Fruit fly (Drosophila melanogaster): Measurements from ENCODE around the gene CG14421.

The CG14421 gene

DNA sequence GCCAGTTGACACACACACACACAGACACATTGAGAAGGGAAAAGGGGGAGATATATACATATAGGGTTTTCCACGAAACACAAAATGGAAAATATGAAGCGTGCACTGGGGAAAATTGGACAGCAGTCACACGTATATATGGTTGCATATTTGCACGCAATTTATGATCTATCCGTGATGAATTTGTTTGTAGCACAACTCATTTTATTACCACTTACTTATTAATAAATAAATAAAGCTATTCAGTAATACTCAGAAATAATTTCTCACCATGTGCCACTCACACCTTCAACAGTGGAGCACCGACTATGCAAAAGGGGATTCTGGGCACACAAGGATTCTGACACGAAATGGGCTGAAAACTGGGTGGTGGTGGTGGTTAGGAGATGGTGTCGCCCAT lies 27.1 kb upstream of the CG14421 start (continued):
- no peak for TF ChIP-seq Poxn (GFP tag; IDR thresholded peaks at IDR 0.05)
- no peak for TF ChIP-seq CG13775 (GFP tag; optimal IDR thresholded peaks at IDR 0.05)
- no peak for TF ChIP-seq CG10462 (GFP tag; optimal IDR thresholded peaks at IDR 0.05)
- no peak for TF ChIP-seq fd3F (GFP tag; optimal IDR thresholded peaks at IDR 0.05)
- no peak for TF ChIP-seq Dip3 (GFP tag; optimal IDR thresholded peaks at IDR 0.05)
- no peak for TF ChIP-seq CG17612 (GFP tag; IDR thresholded peaks at IDR 0.05)
- no peak for TF ChIP-seq Nf-YA (GFP tag; IDR thresholded peaks at IDR 0.05)
- no peak for TF ChIP-seq nerfin-1 (tag; optimal IDR thresholded peaks at IDR 0.05)
- 0 out of 2 replicates have a peak, but pooled peaks have one; percentile 30 for TF ChIP-seq Rfx (GFP tag; IDR thresholded peaks at IDR 0.05)
- no peak for TF ChIP-seq Drgx (GFP tag; IDR thresholded peaks at IDR 0.05)
- TF ChIP-seq slp2 (GFP tag; optimal IDR thresholded peaks at IDR 0.05), result no peak
- TF ChIP-seq CG12942 (GFP tag; optimal IDR thresholded peaks at IDR 0.05), result no peak
- TF ChIP-seq jumu (GFP tag; optimal IDR thresholded peaks at IDR 0.05), result no peak
- no peak for TF ChIP-seq CG12769 (tag; optimal IDR thresholded peaks at IDR 0.05)
- no peak for TF ChIP-seq CG42726 (GFP tag; IDR thresholded peaks at IDR 0.05; ENCODE audit: partially characterized antibody)
- TF ChIP-seq HLH3B (GFP tag; IDR thresholded peaks at IDR 0.05), result no peak
- TF ChIP-seq CG30020 (tag; optimal IDR thresholded peaks at IDR 0.05), result no peak
- TF ChIP-seq trh (GFP tag; optimal IDR thresholded peaks at IDR 0.05), result no peak
- no peak for TF ChIP-seq Atf-2 (GFP tag; optimal IDR thresholded peaks at IDR 0.05)
- no peak for TF ChIP-seq CG1024 (GFP tag; IDR thresholded peaks at IDR 0.05)
- peak; percentile 38; the same call in 1 of the 2 replicates for TF ChIP-seq slbo (GFP tag; IDR thresholded peaks at IDR 0.05)
- no peak for TF ChIP-seq CG10366 (GFP tag; IDR thresholded peaks at IDR 0.05)
- TF ChIP-seq sens-2 (GFP tag; IDR thresholded peaks at IDR 0.05), result no peak
- no peak for TF ChIP-seq Sox102F (GFP tag; optimal IDR thresholded peaks at IDR 0.05)
- TF ChIP-seq CG7556 (GFP tag; optimal IDR thresholded peaks at IDR 0.05), result no peak
- TF ChIP-seq CG1603 (tag; optimal IDR thresholded peaks at IDR 0.05), result peak; percentile 1
- TF ChIP-seq sim (GFP tag; IDR thresholded peaks at IDR 0.05), result no peak

dm6 chrX:2915108-2915507 lies 26.1 kb upstream of the CG14421 start:
- TF ChIP-seq CG2712 (tag; optimal IDR thresholded peaks at IDR 0.05) (no peak), CG11247 (GFP tag; IDR thresholded peaks at IDR 0.05) (0 out of 2 replicates have a peak, but pooled peaks have one; percentile 10), CTCF (GFP tag; optimal IDR thresholded peaks at IDR 0.05) (peak; percentile 77), CG1529 (GFP tag; optimal IDR thresholded peaks at IDR 0.05) (no peak), Doc2 (GFP tag; IDR thresholded peaks at IDR 0.05) (no peak), CG6854 (GFP tag; optimal IDR thresholded peaks at IDR 0.05) (no peak), CG11456 (GFP tag; IDR thresholded peaks at IDR 0.05) (no peak), psq (GFP tag; optimal IDR thresholded peaks at IDR 0.05) (no peak), fd102C (GFP tag; optimal IDR thresholded peaks at IDR 0.05) (no peak), Med (GFP tag) (no peak)

DNA sequence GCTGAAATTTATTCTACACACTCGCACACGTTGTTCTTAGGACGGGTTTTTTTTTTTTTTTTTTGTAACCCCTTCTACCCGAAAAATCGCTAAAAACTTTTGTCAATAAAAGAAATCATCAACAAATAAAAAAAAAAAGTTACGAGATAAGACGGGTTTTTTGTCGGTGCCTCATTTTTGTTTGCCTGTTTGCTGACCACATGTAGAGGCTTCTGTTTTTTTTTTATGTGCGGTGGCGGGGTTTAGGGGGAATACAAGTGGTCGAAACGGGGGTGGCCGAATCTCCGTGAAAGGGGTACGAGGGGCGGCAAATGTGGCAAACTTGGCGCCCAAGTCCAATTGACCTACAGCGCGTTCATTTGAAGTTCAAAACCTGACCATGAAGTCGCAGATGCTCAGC lies 22.7 kb upstream of the CG14421 start:
- TF ChIP-seq CG6175 (GFP tag; IDR thresholded peaks at IDR 0.05), result peak; percentile 71; the same call in 2 of the 3 replicates
- TF ChIP-seq ttk (GFP tag; IDR thresholded peaks at IDR 0.05), result peak; percentile 42; the same call in 1 of the 2 replicates
- no peak for TF ChIP-seq insv (GFP tag; optimal IDR thresholded peaks at IDR 0.05)
- TF ChIP-seq CG32532 (GFP tag; IDR thresholded peaks at IDR 0.05), result 0 out of 2 replicates have a peak, but pooled peaks have one; percentile 25
- TF ChIP-seq CG1647 (GFP tag; optimal IDR thresholded peaks at IDR 0.05), result no peak
- peak; percentile 23; the same call in 1 of the 2 replicates for TF ChIP-seq slbo (GFP tag; IDR thresholded peaks at IDR 0.05)
- TF ChIP-seq sqz (GFP tag; optimal IDR thresholded peaks at IDR 0.05), result peak; percentile 59
- 0 out of 2 replicates have a peak, but pooled peaks have one; percentile 33 for TF ChIP-seq CG32772 (GFP tag; IDR thresholded peaks at IDR 0.05)
- peak; percentile 36 for TF ChIP-seq CG13894 (tag; optimal IDR thresholded peaks at IDR 0.05)
- 0 out of 2 replicates have a peak, but pooled peaks have one; percentile 27 for TF ChIP-seq vvl (GFP tag; IDR thresholded peaks at IDR 0.05)
- TF ChIP-seq crol (GFP tag; IDR thresholded peaks at IDR 0.05), result peak; percentile 83
- peak; percentile 74 for TF ChIP-seq klu (GFP tag; IDR thresholded peaks at IDR 0.05)
- peak; percentile 46 for TF ChIP-seq sd (tag; optimal IDR thresholded peaks at IDR 0.05)
- TF ChIP-seq CG9817 (tag; optimal IDR thresholded peaks at IDR 0.05), result no peak
